Worm (Caenorhabditis elegans): ENCODE data around the gene Y75B7AL.2.

Y75B7AL.2 gene

DNA sequence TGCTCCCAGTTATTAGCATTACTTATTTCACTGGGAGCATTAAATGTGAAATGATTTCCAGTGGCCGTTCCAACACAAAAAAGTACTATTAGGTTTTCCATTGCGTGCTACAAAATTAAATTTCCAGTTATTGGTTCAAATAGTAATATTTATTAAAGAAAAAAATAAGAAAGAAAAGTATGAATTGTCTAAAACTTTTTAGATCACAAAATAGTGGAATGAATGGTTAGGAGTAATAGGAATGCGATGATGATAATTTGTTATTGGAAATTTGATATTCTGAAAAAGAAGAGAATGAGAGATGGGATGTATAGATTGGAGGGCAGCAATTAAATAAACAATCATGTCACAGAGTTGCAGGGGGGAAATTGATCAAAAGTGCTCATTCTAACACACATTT, at the start of gene Y75B7AL.2:
Gene Y75B7AL.2, minus strand, starts transcription at position 101 of the 400 bp plus-strand sequence.
- TF ChIP-seq nhr-11 (tag; optimal IDR thresholded peaks at IDR 0.05) (no peak), hmg-11 (tag; optimal IDR thresholded peaks at IDR 0.05) (no peak), ceh-9 (tag; optimal IDR thresholded peaks at IDR 0.05) (no peak), ceh-28 (tag; optimal IDR thresholded peaks at IDR 0.05) (no peak), ceh-82 (tag; optimal IDR thresholded peaks at IDR 0.05) (no peak), unc-62 (GFP tag; optimal IDR thresholded peaks at IDR 0.05) (no peak), unc-39 (tag; optimal IDR thresholded peaks at IDR 0.05) (no peak), skn-1 (tag; optimal IDR thresholded peaks at IDR 0.05) (no peak), nhr-23 (tag; optimal IDR thresholded peaks at IDR 0.05) (no peak), elt-3 (tag; optimal IDR thresholded peaks at IDR 0.05) (no peak), ztf-11 (tag; optimal IDR thresholded peaks at IDR 0.05) (no peak), nfya-1 (tag; optimal IDR thresholded peaks at IDR 0.05; ENCODE audit: insufficient read depth) (no peak), pqm-1 (tag; optimal IDR thresholded peaks at IDR 0.05) (no peak), nhr-43 (tag; optimal IDR thresholded peaks at IDR 0.05; ENCODE audit: poor library complexity, severe bottlenecking) (no peak), egl-5 (tag; optimal IDR thresholded peaks at IDR 0.05) (no peak), tbx-2 (tag; optimal IDR thresholded peaks at IDR 0.05) (no peak)

DNA sequence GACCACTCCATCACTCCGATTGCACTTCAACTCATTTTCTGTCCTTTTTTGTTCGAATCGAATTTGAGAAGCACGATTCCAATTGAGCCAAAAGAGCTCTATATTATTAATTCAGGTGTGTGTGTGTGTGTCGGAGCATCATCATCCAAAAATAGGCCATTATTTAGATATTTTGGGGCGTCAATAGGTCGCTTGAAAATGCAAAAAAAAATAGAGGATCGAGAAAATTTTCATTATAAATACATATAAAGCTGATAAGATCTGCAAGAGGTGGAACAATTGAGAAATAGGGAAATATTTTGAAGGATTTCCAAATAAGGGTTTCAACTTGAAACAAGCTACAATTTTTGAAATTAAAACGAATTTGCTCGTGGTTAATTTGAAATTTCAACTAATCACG, 34.9 kb upstream of the Y75B7AL.2 start, which contains the start of gene Y75B7AR.1:
Gene Y75B7AR.1, minus strand, starts transcription at position 101 of the 400 bp plus-strand sequence.
- TF ChIP-seq egl-27 (tag; optimal IDR thresholded peaks at IDR 0.05) (no peak), unc-62 (GFP tag; optimal IDR thresholded peaks at IDR 0.05) (no peak), sea-2 (GFP tag; optimal IDR thresholded peaks at IDR 0.05) (no peak), eor-1 (tag; optimal IDR thresholded peaks at IDR 0.05) (no peak), nhr-11 (tag; optimal IDR thresholded peaks at IDR 0.05) (no peak), lsy-12 (tag; optimal IDR thresholded peaks at IDR 0.05) (no peak), elt-1 (tag; optimal IDR thresholded peaks at IDR 0.05) (no peak), ceh-9 (tag; optimal IDR thresholded peaks at IDR 0.05) (no peak), ztf-4 (tag; optimal IDR thresholded peaks at IDR 0.05) (no peak), pqm-1 (tag; optimal IDR thresholded peaks at IDR 0.05) (no peak), nhr-76 (tag; optimal IDR thresholded peaks at IDR 0.05) (no peak), elt-3 (tag; optimal IDR thresholded peaks at IDR 0.05) (no peak), zag-1 (tag; optimal IDR thresholded peaks at IDR 0.05) (no peak), lin-15B (tag; optimal IDR thresholded peaks at IDR 0.05) (no peak), aly-2 (tag; optimal IDR thresholded peaks at IDR 0.05) (no peak), pha-4 (tag; optimal IDR thresholded peaks at IDR 0.05) (no peak)

DNA sequence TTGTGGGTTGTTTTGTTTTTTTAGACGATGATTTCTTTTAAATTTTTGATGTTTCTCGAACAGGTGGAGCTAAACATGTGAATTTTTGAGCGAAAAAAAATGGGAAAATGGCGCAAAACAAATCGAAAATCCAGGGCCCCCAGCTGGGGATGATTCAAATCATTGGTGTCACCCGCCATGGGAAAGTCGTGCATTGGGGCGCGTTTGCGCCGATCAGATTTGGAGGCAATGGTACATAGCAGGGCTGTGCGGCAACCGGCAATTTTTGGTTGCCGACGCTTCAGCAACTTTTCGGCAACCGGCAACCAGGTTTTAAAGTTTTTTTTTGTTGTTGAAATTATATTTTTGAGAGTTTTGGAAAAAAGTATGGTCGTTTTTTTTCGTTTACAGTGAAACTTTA, 32.5 kb upstream of the Y75B7AL.2 start:
- TF ChIP-seq lin-39 (tag; optimal IDR thresholded peaks at IDR 0.05): no peak
- TF ChIP-seq unc-39 (tag; optimal IDR thresholded peaks at IDR 0.05): no peak
- no peak for TF ChIP-seq ztf-11 (tag; optimal IDR thresholded peaks at IDR 0.05)
- no peak for TF ChIP-seq elt-1 (tag; optimal IDR thresholded peaks at IDR 0.05)
- TF ChIP-seq fos-1 (tag; optimal IDR thresholded peaks at IDR 0.05): no peak
- no peak for TF ChIP-seq nhr-28 (tag; optimal IDR thresholded peaks at IDR 0.05)
- TF ChIP-seq hmg-11 (tag; optimal IDR thresholded peaks at IDR 0.05): no peak
- no peak for TF ChIP-seq elt-2 (tag; optimal IDR thresholded peaks at IDR 0.05)
- no peak for TF ChIP-seq R02D3.7 (tag; optimal IDR thresholded peaks at IDR 0.05)
- no peak for TF ChIP-seq jun-1 (tag; optimal IDR thresholded peaks at IDR 0.05)
- TF ChIP-seq snpc-4 (tag; optimal IDR thresholded peaks at IDR 0.05): no peak
- TF ChIP-seq ama-1 (optimal IDR thresholded peaks at IDR 0.05): no peak
- no peak for TF ChIP-seq egl-27 (tag; optimal IDR thresholded peaks at IDR 0.05)
- no peak for TF ChIP-seq ztf-4 (tag; optimal IDR thresholded peaks at IDR 0.05)

DNA sequence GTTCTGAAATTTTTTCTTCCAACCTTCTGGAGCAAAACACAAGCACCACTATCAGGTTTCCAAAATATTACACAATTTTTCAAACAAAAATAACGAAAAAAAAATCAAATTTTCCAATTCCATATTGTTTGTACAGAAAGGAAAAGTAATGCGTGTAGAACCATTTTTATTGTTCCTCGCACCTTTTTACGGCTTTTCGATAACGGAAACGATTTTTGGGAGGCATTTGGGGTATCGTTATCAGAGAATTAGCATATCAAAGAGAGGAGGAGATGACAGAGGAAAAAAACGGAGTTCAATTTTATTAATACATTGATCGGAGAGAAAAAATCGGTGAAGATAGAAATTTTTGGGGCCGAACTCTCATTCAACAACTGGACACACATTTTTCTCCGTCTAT, 31.9 kb upstream of the Y75B7AL.2 start:
- TF ChIP-seq nhr-23 (tag; optimal IDR thresholded peaks at IDR 0.05) (no peak), lin-39 (tag; optimal IDR thresholded peaks at IDR 0.05) (no peak), pha-4 (tag; optimal IDR thresholded peaks at IDR 0.05) (peak; percentile 25), mml-1 (tag; optimal IDR thresholded peaks at IDR 0.05) (no peak), fkh-10 (GFP tag; optimal IDR thresholded peaks at IDR 0.05) (no peak), elt-1 (tag; optimal IDR thresholded peaks at IDR 0.05) (no peak), tbx-2 (tag; optimal IDR thresholded peaks at IDR 0.05) (no peak), egl-5 (tag; optimal IDR thresholded peaks at IDR 0.05) (no peak), snpc-4 (tag; optimal IDR thresholded peaks at IDR 0.05) (no peak), nhr-43 (tag; optimal IDR thresholded peaks at IDR 0.05; ENCODE audit: poor library complexity, severe bottlenecking) (no peak), fkh-2 (tag; optimal IDR thresholded peaks at IDR 0.05) (no peak), hmg-11 (tag; optimal IDR thresholded peaks at IDR 0.05) (no peak), nfya-1 (tag; optimal IDR thresholded peaks at IDR 0.05; ENCODE audit: insufficient read depth) (no peak), elt-2 (tag; optimal IDR thresholded peaks at IDR 0.05) (peak; percentile 83), pqm-1 (tag; optimal IDR thresholded peaks at IDR 0.05) (peak; percentile 35), daf-12 (tag; optimal IDR thresholded peaks at IDR 0.05) (no peak)
